Worm (Caenorhabditis elegans): ENCODE measurements around the gene nspe-3.

DNA sequence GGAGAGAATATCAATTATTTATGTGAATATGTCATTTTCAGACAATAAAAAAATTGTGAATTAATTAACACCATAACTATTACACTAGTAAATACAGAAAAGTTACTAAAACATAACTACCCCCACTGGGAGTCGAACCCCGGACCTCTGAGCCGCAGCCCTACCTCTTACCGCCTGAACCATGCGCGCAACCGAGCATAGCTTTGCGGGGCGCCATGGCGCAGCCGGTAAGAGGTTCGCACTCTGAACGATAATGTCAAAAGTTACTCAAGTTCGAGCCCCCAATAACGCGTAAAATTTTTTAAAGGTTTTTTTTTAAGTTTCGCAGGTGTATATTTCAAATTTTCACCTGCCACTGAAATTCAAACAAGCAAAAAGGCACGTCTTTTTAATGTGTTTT is 48.4 kb downstream of the nspe-3 start:
- no peak for TF ChIP-seq him-1 (tag; optimal IDR thresholded peaks at IDR 0.05)
- no peak for TF ChIP-seq W03F9.2 (tag; optimal IDR thresholded peaks at IDR 0.05)

All from whole organism, L4/young adult.